Fruit fly (Drosophila melanogaster): ENCODE data around the gene Mst87F.

DNA sequence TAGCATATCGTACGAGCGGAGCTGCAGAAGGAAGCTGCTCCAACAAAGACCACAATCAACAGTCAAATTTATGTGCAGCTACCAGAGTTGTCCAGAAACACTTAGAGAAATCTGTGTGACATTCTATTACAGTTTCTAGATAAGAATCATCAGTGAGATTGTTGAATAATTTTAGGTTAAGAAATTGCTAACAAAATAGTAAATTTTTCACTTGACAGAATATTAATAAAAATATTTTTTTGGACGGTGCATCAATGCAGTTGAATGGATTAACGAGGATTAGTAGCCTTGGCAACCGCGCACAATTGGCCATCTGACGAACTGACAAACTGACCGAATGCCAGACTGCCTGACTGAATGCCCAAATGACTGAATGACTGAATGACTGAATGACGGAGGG lies 19.5 kb upstream of the Mst87F start:
- no peak for TF ChIP-seq Mnt (GFP tag; optimal IDR thresholded peaks at IDR 0.05)
- no peak for TF ChIP-seq Clk (GFP tag; optimal IDR thresholded peaks at IDR 0.05)
- TF ChIP-seq CG14711 (tag; optimal IDR thresholded peaks at IDR 0.05): no peak
- no peak for TF ChIP-seq Crg-1 (GFP tag; optimal IDR thresholded peaks at IDR 0.05)
- TF ChIP-seq kay (GFP tag; ENCODE audit: borderline replicate concordance): no peak
- TF ChIP-seq CG7045 (GFP tag; optimal IDR thresholded peaks at IDR 0.05): no peak
- no peak for TF ChIP-seq Hr96 (GFP tag; optimal IDR thresholded peaks at IDR 0.05)
- TF ChIP-seq pad (GFP tag; optimal IDR thresholded peaks at IDR 0.05): no peak
